Fruit fly (Drosophila melanogaster): ENCODE results near the gene porin.

- TF ChIP-seq CG6854 (GFP tag; optimal IDR thresholded peaks at IDR 0.05): no peak
- TF ChIP-seq fd59A (GFP tag; optimal IDR thresholded peaks at IDR 0.05): no peak
- TF ChIP-seq CG6792 (GFP tag; optimal IDR thresholded peaks at IDR 0.05): no peak
- no peak for TF ChIP-seq CG3919 (GFP tag; optimal IDR thresholded peaks at IDR 0.05)
- TF ChIP-seq Met (GFP tag; optimal IDR thresholded peaks at IDR 0.05): no peak
- no peak for TF ChIP-seq CG15336 (GFP tag; IDR thresholded peaks at IDR 0.05)
- TF ChIP-seq CG1621 (tag; optimal IDR thresholded peaks at IDR 0.05): no peak
- no peak for TF ChIP-seq Ets21C (GFP tag; optimal IDR thresholded peaks at IDR 0.05)
- TF ChIP-seq Sox102F (GFP tag; optimal IDR thresholded peaks at IDR 0.05): no peak
- no peak for TF ChIP-seq svp (GFP tag)
- TF ChIP-seq Sox14 (GFP tag; optimal IDR thresholded peaks at IDR 0.05): no peak
- TF ChIP-seq vri (GFP tag; optimal IDR thresholded peaks at IDR 0.05): no peak
- no peak for TF ChIP-seq CG34406 (GFP tag; optimal IDR thresholded peaks at IDR 0.05)
- no peak for TF ChIP-seq OdsH (GFP tag; optimal IDR thresholded peaks at IDR 0.05)
Observed at dm6 chr2L:10822620-10823019, 28.0 kb downstream of the porin start.

Data from whole organism, prepupa.